Worm (Caenorhabditis elegans) whole organism, early embryonic: ENCODE measurements around the gene inx-3.

Source experiments
- B0310.2 ChIP-seq: sonication (generic microtip); optimal IDR thresholded peaks from 2 replicates; lab custom pipeline; 2016; ENCODE audit warnings: mild to moderate bottlenecking, missing genetic modification characterization, missing compliant biosample characterization
- F13C5.2 ChIP-seq: sonication (generic microtip); optimal IDR thresholded peaks from 2 replicates; lab custom pipeline; 2017; ENCODE audit warnings: mild to moderate bottlenecking, missing genetic modification characterization, inconsistent platforms, missing compliant biosample characterization
- aly-1 ChIP-seq: sonication (generic microtip); optimal IDR thresholded peaks from 2 replicates; lab custom pipeline; 2016; ENCODE audit warnings: missing genetic modification characterization, missing compliant biosample characterization
- ama-1 ChIP-seq: fragments of 150-350 bp; optimal IDR thresholded peaks from 2 replicates; lab custom pipeline; 2014
- ceh-13 ChIP-seq: fragments of 200-800 bp; sonication (Bioruptor generic); optimal IDR thresholded peaks from 2 replicates; lab custom pipeline; 2018; ENCODE audit warnings: mild to moderate bottlenecking, missing genetic modification characterization, missing compliant biosample characterization
- ceh-36 ChIP-seq: sonication (generic microtip); optimal IDR thresholded peaks from 2 replicates; lab custom pipeline; 2016; ENCODE audit warnings: missing genetic modification characterization, inconsistent platforms, missing compliant biosample characterization
- ets-7 ChIP-seq: sonication (generic microtip); optimal IDR thresholded peaks from 2 replicates; lab custom pipeline; 2016; ENCODE audit warnings: missing genotype, missing genetic modification characterization, missing compliant biosample characterization
- flt-1 ChIP-seq: fragments of 200-800 bp; sonication (Bioruptor generic); IDR thresholded peaks from 2 replicates; pipeline ENCODE4 v1.3.6; 2022; ENCODE audit warnings: missing genetic modification characterization, missing compliant biosample characterization
- hmbx-1 ChIP-seq: sonication (generic microtip); optimal IDR thresholded peaks from 2 replicates; lab custom pipeline; 2016; ENCODE audit warnings: mild to moderate bottlenecking, missing genetic modification characterization, missing compliant biosample characterization
- hmg-4 ChIP-seq: fragments of 200-800 bp; sonication (Bioruptor generic); optimal IDR thresholded peaks from 2 replicates; lab custom pipeline; 2018; ENCODE audit warnings: mild to moderate bottlenecking, missing genetic modification characterization, missing compliant biosample characterization
- hnd-1 ChIP-seq: sonication (generic microtip); optimal IDR thresholded peaks from 2 replicates; lab custom pipeline; 2016; ENCODE audit warnings: missing genetic modification characterization, missing compliant biosample characterization
- pes-1 ChIP-seq: fragments of 200-800 bp; sonication (Bioruptor generic); IDR thresholded peaks from 2 replicates; pipeline ENCODE4 v1.3.6; 2022; ENCODE audit warnings: missing genetic modification reagents, missing genetic modification characterization, missing compliant biosample characterization
- scrt-1 ChIP-seq: fragments of 200-800 bp; sonication (Bioruptor generic); IDR thresholded peaks from 2 replicates; pipeline ENCODE4 v1.3.6; 2022; ENCODE audit warnings: missing genetic modification characterization, missing compliant biosample characterization
- sea-1 ChIP-seq: fragments of 200-800 bp; sonication (Bioruptor generic); conservative IDR thresholded peaks from 2 replicates; pipeline ENCODE4 v1.3.6; 2022; ENCODE audit warnings: missing genetic modification characterization, missing compliant biosample characterization
- tbx-11 ChIP-seq: fragments of 200-800 bp; sonication (Bioruptor generic); IDR thresholded peaks from 2 replicates; pipeline ENCODE4 v1.3.6; 2022; ENCODE audit warnings: missing genetic modification characterization, missing compliant biosample characterization
- tbx-37 ChIP-seq: fragments of 200-800 bp; sonication (Bioruptor generic); conservative IDR thresholded peaks from 2 replicates; pipeline ENCODE4 v1.3.6; 2022; ENCODE audit warnings: missing genetic modification reagents, missing genetic modification characterization, missing compliant biosample characterization
- tra-4 ChIP-seq: sonication (generic microtip); optimal IDR thresholded peaks from 2 replicates; lab custom pipeline; 2017; ENCODE audit warnings: missing genetic modification characterization, missing compliant biosample characterization

Gene inx-3

DNA sequence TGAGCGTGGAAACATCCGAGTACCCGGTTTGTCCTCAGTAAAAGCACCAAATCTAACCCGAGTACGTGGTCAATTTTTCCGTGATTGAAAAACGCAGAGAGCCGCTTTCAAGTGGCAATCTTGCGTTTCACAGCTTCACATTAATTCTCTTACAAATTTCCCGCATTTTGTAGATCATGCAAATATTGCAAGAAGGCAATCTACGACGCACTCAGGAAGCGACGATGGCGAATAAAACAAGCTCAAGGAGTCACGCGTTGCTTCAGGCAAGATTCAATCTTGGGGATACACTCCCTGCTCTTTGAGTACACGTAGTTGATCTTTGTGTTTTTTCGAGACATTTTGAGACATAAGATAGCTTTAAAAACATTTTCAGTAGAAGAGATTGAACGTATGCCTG, 8.0 kb upstream of the inx-3 start:
- TF ChIP-seq scrt-1: no peak
- no peak for TF ChIP-seq flt-1 (GFP tag; lab: Robert Waterston, UW)
- TF ChIP-seq ceh-36: no peak
- no peak for TF ChIP-seq F13C5.2 (tag; lab: Kevin White, UChicago)
- TF ChIP-seq tbx-37 (GFP tag; lab: Robert Waterston, UW): no peak
- TF ChIP-seq hmbx-1: no peak
- no peak for TF ChIP-seq B0310.2 (tag; lab: Kevin White, UChicago)
- TF ChIP-seq hnd-1 (tag; lab: Kevin White, UChicago): no peak
- no peak for TF ChIP-seq sea-1 (GFP tag; lab: Robert Waterston, UW)
- no peak for TF ChIP-seq hmg-4 (GFP tag; lab: Kevin White, UChicago)
- no peak for TF ChIP-seq tra-4

ce11 chrX:5992770-5993169, 3.2 kb upstream of the inx-3 start, which contains the start of gene F22F4.5:
TSS of gene F22F4.5 (minus strand) at chrX:5992870.
- TF ChIP-seq ets-7 (tag; lab: Kevin White, UChicago) (no peak), F13C5.2 (tag; lab: Kevin White, UChicago) (no peak), ceh-13 (no peak), hnd-1 (tag; lab: Kevin White, UChicago) (no peak), hmg-4 (GFP tag; lab: Kevin White, UChicago) (no peak), tra-4 (no peak), hmbx-1 (no peak), aly-1 (tag; lab: Kevin White, UChicago) (no peak), B0310.2 (tag; lab: Kevin White, UChicago) (no peak), ceh-36 (no peak), ama-1 (lab: Kevin White, UChicago) (no peak), tbx-11 (GFP tag; lab: Robert Waterston, UW) (no peak)

- no peak for TF ChIP-seq aly-1 (tag; lab: Kevin White, UChicago)
- no peak for TF ChIP-seq hmg-4 (GFP tag; lab: Kevin White, UChicago)
- no peak for TF ChIP-seq flt-1 (GFP tag; lab: Robert Waterston, UW)
- TF ChIP-seq tbx-11 (GFP tag; lab: Robert Waterston, UW): no peak
- TF ChIP-seq scrt-1: no peak
- no peak for TF ChIP-seq tra-4
- TF ChIP-seq tbx-37 (GFP tag; lab: Robert Waterston, UW): no peak
These were observed 2.0 kb upstream of the inx-3 start for ce11 chrX:5994004-5994403.

DNA sequence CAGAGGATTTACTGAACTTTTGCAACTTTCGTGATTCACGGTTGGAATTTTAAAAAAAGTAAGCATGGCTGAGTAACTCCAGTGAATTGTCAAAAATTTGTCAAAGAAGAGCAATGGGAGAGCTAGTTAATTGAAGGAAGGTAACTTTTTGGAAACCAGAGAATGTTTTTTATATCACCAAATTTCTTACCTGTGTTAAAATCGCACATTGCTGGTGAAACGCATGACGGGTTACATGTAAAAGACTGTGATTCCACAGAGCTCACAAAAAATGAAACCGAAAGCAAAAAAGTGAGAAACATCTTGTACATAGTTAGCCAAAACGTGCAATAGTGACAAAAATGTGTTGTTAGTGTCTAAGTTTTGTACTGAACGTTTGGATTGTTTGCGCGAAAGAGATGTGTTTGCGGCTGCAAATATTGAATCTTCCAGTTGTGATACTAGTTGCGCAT, 3.2 kb downstream of the inx-3 start, which contains the start of gene F22F4.9:
Gene F22F4.9, minus strand, starts transcription at position 402 of the 452 bp plus-strand sequence.
- TF ChIP-seq tra-4: no peak

DNA sequence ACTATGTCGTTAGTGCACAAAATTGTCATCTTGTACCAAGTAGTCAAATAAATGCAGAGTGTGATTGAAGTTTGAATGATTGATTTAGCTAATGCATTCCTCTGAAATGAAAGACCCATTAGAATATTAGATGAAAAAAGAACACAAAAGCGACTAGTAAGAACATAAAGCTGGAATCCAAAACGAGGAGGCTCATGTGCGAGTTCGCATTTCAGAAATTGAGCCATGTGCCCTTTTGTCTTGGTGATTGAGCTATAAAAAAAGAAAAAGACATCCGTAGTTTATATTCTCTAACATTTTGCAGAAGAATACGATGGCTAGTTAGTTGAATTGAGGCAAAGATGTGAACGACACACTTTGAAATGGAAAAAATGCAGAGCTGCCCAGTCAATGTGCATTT, 5.5 kb downstream of the inx-3 start, which contains the start of gene F22F4.4:
Gene F22F4.4, minus strand, starts transcription at position 101 of the 400 bp plus-strand sequence.
- no peak for TF ChIP-seq scrt-1
- TF ChIP-seq aly-1 (tag; lab: Kevin White, UChicago): no peak
- TF ChIP-seq hmg-4 (GFP tag; lab: Kevin White, UChicago): no peak

- TF ChIP-seq tbx-37 (GFP tag; lab: Robert Waterston, UW) (no peak), B0310.2 (tag; lab: Kevin White, UChicago) (no peak), tbx-11 (GFP tag; lab: Robert Waterston, UW) (no peak), hmg-4 (GFP tag; lab: Kevin White, UChicago) (no peak), tra-4 (no peak), aly-1 (tag; lab: Kevin White, UChicago) (no peak), scrt-1 (no peak), ceh-13 (no peak), hnd-1 (tag; lab: Kevin White, UChicago) (no peak), sea-1 (GFP tag; lab: Robert Waterston, UW) (no peak), F13C5.2 (tag; lab: Kevin White, UChicago) (no peak), flt-1 (GFP tag; lab: Robert Waterston, UW) (no peak), ceh-36 (no peak), pes-1 (GFP tag; lab: Robert Waterston, UW) (no peak)
These were observed 6.5 kb downstream of the inx-3 start for ce11 chrX:6002479-6002878.

- no peak for TF ChIP-seq flt-1 (GFP tag; lab: Robert Waterston, UW)
- TF ChIP-seq ceh-13: no peak
- no peak for TF ChIP-seq hmg-4 (GFP tag; lab: Kevin White, UChicago)
These were observed 7.9 kb downstream of the inx-3 start, which contains the start of gene sups-1 for ce11 chrX:6003853-6004252. TSS of gene sups-1 (plus strand) at chrX:6004153.

DNA sequence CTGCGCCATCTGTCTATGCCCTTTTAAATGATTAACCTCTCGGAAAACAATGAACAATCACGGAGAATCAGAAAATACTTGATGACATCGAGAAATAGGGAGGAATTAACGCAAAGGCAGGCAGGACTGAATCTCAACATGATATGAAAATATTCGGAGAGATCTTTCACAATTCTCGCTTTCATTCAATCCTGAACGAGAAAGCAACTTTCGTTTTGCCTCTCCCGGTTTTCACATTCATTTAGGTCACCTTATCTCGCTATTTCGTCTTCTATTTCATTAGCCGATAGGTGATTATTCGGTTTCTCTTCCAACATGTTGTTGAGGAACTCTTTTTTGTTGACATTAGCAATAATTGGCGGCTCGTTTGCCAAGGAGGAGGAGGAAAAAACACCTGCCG, 8.4 kb downstream of the inx-3 start:
- no peak for TF ChIP-seq sea-1 (GFP tag; lab: Robert Waterston, UW)
- TF ChIP-seq ets-7 (tag; lab: Kevin White, UChicago): no peak
- no peak for TF ChIP-seq flt-1 (GFP tag; lab: Robert Waterston, UW)
- no peak for TF ChIP-seq tbx-11 (GFP tag; lab: Robert Waterston, UW)
- no peak for TF ChIP-seq pes-1 (GFP tag; lab: Robert Waterston, UW)
- TF ChIP-seq hnd-1 (tag; lab: Kevin White, UChicago): no peak
- no peak for TF ChIP-seq tra-4
- TF ChIP-seq tbx-37 (GFP tag; lab: Robert Waterston, UW): no peak
- TF ChIP-seq F13C5.2 (tag; lab: Kevin White, UChicago): no peak
- TF ChIP-seq B0310.2 (tag; lab: Kevin White, UChicago): no peak

- TF ChIP-seq sea-1 (GFP tag; lab: Robert Waterston, UW) (no peak), tbx-37 (GFP tag; lab: Robert Waterston, UW) (no peak), hmbx-1 (no peak), tbx-11 (GFP tag; lab: Robert Waterston, UW) (no peak), tra-4 (no peak), flt-1 (GFP tag; lab: Robert Waterston, UW) (no peak), aly-1 (tag; lab: Kevin White, UChicago) (no peak), ceh-13 (no peak), pes-1 (GFP tag; lab: Robert Waterston, UW) (no peak), ama-1 (lab: Kevin White, UChicago) (no peak), scrt-1 (no peak), hnd-1 (tag; lab: Kevin White, UChicago) (no peak), ets-7 (tag; lab: Kevin White, UChicago) (no peak), ceh-36 (no peak)
These were observed 14.6 kb downstream of the inx-3 start, which contains the start of gene C09B8.3 for ce11 chrX:6010573-6010972. TSS of gene C09B8.3 (minus strand) at chrX:6010673.
